Worm (Caenorhabditis elegans): ENCODE data around the gene F59A6.13.

Gene F59A6.13

DNA sequence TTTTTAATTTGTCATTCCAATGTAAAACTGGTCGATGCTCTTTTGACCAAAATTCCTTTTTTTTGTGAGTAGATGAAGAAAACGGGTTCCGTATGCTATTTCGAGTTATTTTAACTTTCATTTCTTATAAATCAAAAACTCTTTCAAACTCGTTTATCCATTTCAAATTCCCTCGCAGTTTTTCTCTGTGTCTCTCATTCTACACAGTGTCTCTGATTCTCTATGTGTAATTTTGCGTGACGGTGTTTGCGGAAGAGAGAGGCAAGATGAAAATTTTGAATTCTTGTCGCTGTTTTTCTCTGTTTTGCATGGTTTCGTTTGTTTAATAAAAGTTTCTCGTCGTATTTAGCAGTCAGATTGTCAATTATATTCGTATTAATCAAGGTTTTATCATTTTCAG, 23.5 kb upstream of the F59A6.13 start, which contains the start of gene citk-2 (continued):
- TF ChIP-seq F10E7.11 (tag; optimal IDR thresholded peaks at IDR 0.05) (no peak), hlh-12 (tag; optimal IDR thresholded peaks at IDR 0.05) (no peak), nhr-120 (GFP tag; IDR thresholded peaks at IDR 0.05) (no peak), tbx-9 (tag; optimal IDR thresholded peaks at IDR 0.05; ENCODE audit: borderline replicate concordance) (no peak), somi-1 (GFP tag; optimal IDR thresholded peaks at IDR 0.05) (no peak), ets-4 (GFP tag; optimal IDR thresholded peaks at IDR 0.05) (no peak), ekl-4 (GFP tag; IDR thresholded peaks at IDR 0.05) (peak; percentile 70; the same call in 1 of the 2 replicates), ceh-91 (GFP tag; IDR thresholded peaks at IDR 0.05) (0 out of 2 replicates have a peak, but pooled peaks have one; percentile 37), gei-17 (GFP tag; optimal IDR thresholded peaks at IDR 0.05) (no peak), Y56A3A.18 (GFP tag; IDR thresholded peaks at IDR 0.05) (0 out of 2 replicates have a peak, but pooled peaks have one; percentile 77), lsl-1 (GFP tag; optimal IDR thresholded peaks at IDR 0.05) (peak; percentile 30), F23B12.7 (tag; optimal IDR thresholded peaks at IDR 0.05; ENCODE audit: insufficient read depth) (no peak), ZK185.1 (tag; optimal IDR thresholded peaks at IDR 0.05; ENCODE audit: poor library complexity, severe bottlenecking) (peak; percentile 53), chd-7 (tag; optimal IDR thresholded peaks at IDR 0.05) (no peak), hmg-1.2 (GFP tag; IDR thresholded peaks at IDR 0.05) (peak; percentile 97), ztf-3 (GFP tag; optimal IDR thresholded peaks at IDR 0.05) (no peak), fkh-3 (tag; optimal IDR thresholded peaks at IDR 0.05) (no peak), aptf-2 (GFP tag; conservative IDR thresholded peaks at IDR 0.05) (no peak), B0336.3 (GFP tag; IDR thresholded peaks at IDR 0.05) (0 out of 2 replicates have a peak, but pooled peaks have one; percentile 25), nhr-179 (tag; optimal IDR thresholded peaks at IDR 0.05) (no peak), let-526 (GFP tag; IDR thresholded peaks at IDR 0.05) (no peak), F33H1.4 (GFP tag; IDR thresholded peaks at IDR 0.05) (peak; percentile 59), cebp-2 (GFP tag; IDR thresholded peaks at IDR 0.05) (no peak), Y95B8A.8 (GFP tag; IDR thresholded peaks at IDR 0.05) (no peak), rcor-1 (GFP tag; IDR thresholded peaks at IDR 0.05) (peak; percentile 47), ztf-22 (GFP tag; optimal IDR thresholded peaks at IDR 0.05) (no peak), athp-1 (tag; optimal IDR thresholded peaks at IDR 0.05) (no peak), lin-54 (GFP tag; optimal IDR thresholded peaks at IDR 0.05) (peak; percentile 97), attf-5 (GFP tag; optimal IDR thresholded peaks at IDR 0.05) (peak; percentile 19), ztf-25 (GFP tag; IDR thresholded peaks at IDR 0.05) (no peak), F57A8.1 (GFP tag; optimal IDR thresholded peaks at IDR 0.05) (no peak), T26A5.8 (tag; optimal IDR thresholded peaks at IDR 0.05) (no peak), ztf-28 (GFP tag; IDR thresholded peaks at IDR 0.05) (no peak), snpc-1.3 (tag; optimal IDR thresholded peaks at IDR 0.05; ENCODE audit: insufficient read depth) (no peak), ceh-40 (GFP tag; IDR thresholded peaks at IDR 0.05) (no peak), sea-2 (GFP tag; IDR thresholded peaks at IDR 0.05) (no peak), C17E4.6 (GFP tag; IDR thresholded peaks at IDR 0.05) (no peak), mxl-1 (tag; optimal IDR thresholded peaks at IDR 0.05) (no peak), Y67H2A.10 (GFP tag; conservative IDR thresholded peaks at IDR 0.05) (no peak), zfh-2 (GFP tag; conservative IDR thresholded peaks at IDR 0.05) (no peak), sptf-2 (GFP tag; optimal IDR thresholded peaks at IDR 0.05) (no peak), madf-6 (GFP tag; IDR thresholded peaks at IDR 0.05) (peak; percentile 58), K11D2.4 (GFP tag; IDR thresholded peaks at IDR 0.05) (no peak), B0261.1 (tag; optimal IDR thresholded peaks at IDR 0.05) (no peak), hlh-26 (GFP tag; conservative IDR thresholded peaks at IDR 0.05) (no peak), lsy-27 (tag; optimal IDR thresholded peaks at IDR 0.05; ENCODE audit: borderline replicate concordance, insufficient read depth) (no peak), Y53F4B.3 (GFP tag; IDR thresholded peaks at IDR 0.05) (no peak), tlf-1 (GFP tag; optimal IDR thresholded peaks at IDR 0.05) (no peak)
